Worm (Caenorhabditis elegans) whole organism, young adult: ENCODE data around the gene lact-6.

Experiments
- Y53G8AR.9 ChIP-seq: fragments of 200-800 bp; sonication (Bioruptor generic); conservative IDR thresholded peaks from 2 replicates; pipeline ENCODE4 v1.3.6; 2022; ENCODE audit warnings: missing genetic modification reagents, missing genetic modification characterization, missing compliant biosample characterization
- Y79H2A.3 ChIP-seq: fragments of 200-800 bp; sonication (Bioruptor generic); conservative IDR thresholded peaks from 2 replicates; pipeline ENCODE4 v1.3.6; 2022; ENCODE audit warnings: missing genetic modification reagents, missing genetic modification characterization, missing compliant biosample characterization
- aptf-2 ChIP-seq: fragments of 200-800 bp; sonication (Bioruptor generic); conservative IDR thresholded peaks from 2 replicates; pipeline ENCODE4 v1.3.6; 2022; ENCODE audit warnings: missing genetic modification reagents, missing genetic modification characterization, missing compliant biosample characterization
- aptf-3 ChIP-seq: fragments of 200-800 bp; sonication (Bioruptor generic); IDR thresholded peaks from 2 replicates; pipeline ENCODE4 v1.3.6; 2022; ENCODE audit warnings: missing genetic modification characterization, missing compliant biosample characterization
- lin-40 ChIP-seq: sonication (generic microtip); optimal IDR thresholded peaks from 2 replicates; lab custom pipeline; 2016; ENCODE audit warnings: missing genetic modification characterization, mild to moderate bottlenecking, missing compliant biosample characterization, missing genotype, missing genetic modification reagents
- lsy-27 ChIP-seq: sonication (generic microtip); optimal IDR thresholded peaks from 2 replicates; lab custom pipeline; 2017; ENCODE audit warnings: missing genetic modification characterization, mild to moderate bottlenecking, missing compliant biosample characterization, antibody characterized with exemption, missing genotype, borderline replicate concordance; ENCODE audit not compliant: insufficient read depth
- nhr-80 ChIP-seq: sonication (generic microtip); optimal IDR thresholded peaks from 2 replicates; lab custom pipeline; 2016; ENCODE audit warnings: missing genetic modification characterization, missing compliant biosample characterization
- snpc-4 ChIP-seq, 5 experiments: fragments of 150-350 bp in 1 of 5; sonication (generic microtip) in 4 of 5; optimal IDR thresholded peaks; 2 replicates each; lab custom pipeline; 2014 to 2018; ENCODE audit warnings: missing genetic modification characterization in 5 of 5, missing biosample characterization in 3 of 5, antibody characterized with exemption in 2 of 5, mild to moderate bottlenecking in 2 of 5, missing compliant biosample characterization in 2 of 5, missing genotype in 2 of 5, moderate library complexity in 2 of 5, missing genetic modification reagents in 1 of 5

DNA sequence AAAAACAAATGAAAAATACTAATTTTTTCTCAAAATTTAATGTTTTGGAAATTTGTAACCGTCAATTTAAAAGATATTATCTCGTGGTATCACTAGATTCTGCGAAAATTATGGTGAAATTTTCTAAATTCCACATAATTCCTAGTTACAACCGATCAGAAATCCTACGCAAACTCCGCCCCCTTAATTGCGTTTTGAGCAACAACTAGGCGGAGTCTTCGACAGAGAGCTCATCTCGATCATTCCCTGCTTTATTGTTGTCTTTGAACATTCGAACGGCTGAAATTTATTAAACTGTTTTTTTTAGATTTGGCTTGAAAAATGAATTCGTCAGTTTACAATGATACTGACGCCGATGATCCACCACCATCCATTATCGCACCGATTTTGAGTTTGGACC lies 31.7 kb downstream of the lact-6 start, which contains the start of gene T02D1.4:
- TF ChIP-seq lin-40 (no peak), aptf-2 (GFP tag; lab: Robert Waterston, UW) (no peak), aptf-3 (GFP tag; lab: Robert Waterston, UW) (no peak), snpc-4 (GFP tag; optimal IDR thresholded peaks at IDR 0.05; lab: Kevin White, UChicago) (no peak), snpc-4 (tag; optimal IDR thresholded peaks at IDR 0.05; lab: Kevin White, UChicago) (no peak), Y79H2A.3 (GFP tag; lab: Robert Waterston, UW) (no peak), Y53G8AR.9 (GFP tag; lab: Robert Waterston, UW) (no peak), nhr-80 (no peak), lsy-27 (tag; lab: Kevin White, UChicago) (no peak)
